Fruit fly (Drosophila melanogaster) Kc167 (cell line): ENCODE data around the gene GC2.

Experiments used
- Myc ChIP-seq: fragments of >200 bp; optimal IDR thresholded peaks from 2 replicates; lab custom pipeline; 2017; ENCODE audit warnings: missing external identifiers
- Sin3A ChIP-seq: fragments of >200 bp; optimal IDR thresholded peaks from 2 replicates; lab custom pipeline; 2018; ENCODE audit warnings: missing external identifiers
- h ChIP-seq: fragments of >200 bp; optimal IDR thresholded peaks from 3 replicates; lab custom pipeline; 2018; ENCODE audit warnings: missing external identifiers
- insv ChIP-seq: fragments of >200 bp; optimal IDR thresholded peaks from 3 replicates; lab custom pipeline; 2018; ENCODE audit warnings: missing external identifiers
- psq ChIP-seq: fragments of >200 bp; optimal IDR thresholded peaks from 2 replicates; lab custom pipeline; 2017; ENCODE audit warnings: missing external identifiers
- ttk ChIP-seq: sonication (Bioruptor generic); optimal IDR thresholded peaks from 2 replicates; lab custom pipeline; 2017; ENCODE audit warnings: missing external identifiers

GC2 gene

dm6 chr3R:11978278-11978677 is 6.8 kb downstream of the GC2 start:
- TF ChIP-seq Sin3A (lab: Kevin White, UChicago), result no peak
- no peak for TF ChIP-seq psq
- TF ChIP-seq insv (lab: Kevin White, UChicago), result no peak
- TF ChIP-seq Myc (lab: Kevin White, UChicago), result no peak

dm6 chr3R:11979879-11980571 is 8.5 kb downstream of the GC2 start, which contains the start of gene CG18547:
TSS of gene CG18547 (minus strand) at chr3R:11980390.
- TF ChIP-seq Sin3A (lab: Kevin White, UChicago) (no peak), ttk (no peak), Myc (lab: Kevin White, UChicago) (no peak)

- TF ChIP-seq insv (lab: Kevin White, UChicago), result no peak
- TF ChIP-seq ttk, result no peak
- no peak for TF ChIP-seq Sin3A (lab: Kevin White, UChicago)
- TF ChIP-seq psq, result no peak
- no peak for TF ChIP-seq Myc (lab: Kevin White, UChicago)
- no peak for TF ChIP-seq h
Observed at dm6 chr3R:11981962-11982361, 10.5 kb downstream of the GC2 start, which contains the start of gene CG12224. TSS of gene CG12224 (minus strand) at chr3R:11982062.

dm6 chr3R:11982547-11982946 is 11.1 kb downstream of the GC2 start:
- TF ChIP-seq h (no peak), psq (no peak), Myc (lab: Kevin White, UChicago) (no peak), insv (lab: Kevin White, UChicago) (no peak), ttk (no peak)

- TF ChIP-seq Myc (lab: Kevin White, UChicago) (no peak), h (no peak), Sin3A (lab: Kevin White, UChicago) (no peak), psq (no peak), insv (lab: Kevin White, UChicago) (no peak), ttk (no peak)
Observed at dm6 chr3R:11984441-11984840, 12.9 kb downstream of the GC2 start, which contains the start of gene CG3397. TSS of gene CG3397 (minus strand) at chr3R:11984541.

dm6 chr3R:11984862-11985261 is 13.4 kb downstream of the GC2 start:
- TF ChIP-seq h, result no peak
- TF ChIP-seq Myc (lab: Kevin White, UChicago), result no peak
- TF ChIP-seq Sin3A (lab: Kevin White, UChicago), result no peak
- no peak for TF ChIP-seq ttk

- TF ChIP-seq Sin3A (lab: Kevin White, UChicago) (no peak), h (no peak), Myc (lab: Kevin White, UChicago) (no peak), insv (lab: Kevin White, UChicago) (no peak), psq (no peak), ttk (no peak)
Observed at dm6 chr3R:11989206-11989605, 17.7 kb downstream of the GC2 start.

dm6 chr3R:11989996-11990395 is 18.5 kb downstream of the GC2 start:
- TF ChIP-seq Myc (lab: Kevin White, UChicago), result no peak
- TF ChIP-seq ttk, result no peak
- no peak for TF ChIP-seq Sin3A (lab: Kevin White, UChicago)
- TF ChIP-seq insv (lab: Kevin White, UChicago), result no peak
- no peak for TF ChIP-seq psq
- TF ChIP-seq h, result no peak

dm6 chr3R:11991538-11992164 is 20.2 kb downstream of the GC2 start:
- TF ChIP-seq psq (no peak), ttk (no peak), h (no peak), Myc (lab: Kevin White, UChicago) (no peak), Sin3A (lab: Kevin White, UChicago) (no peak), insv (lab: Kevin White, UChicago) (no peak)

dm6 chr3R:11992934-11993670 is 21.6 kb downstream of the GC2 start, which contains the start of gene mfas:
TSS of gene mfas (minus strand) at chr3R:11993315.
- TF ChIP-seq insv (lab: Kevin White, UChicago) (no peak), Myc (lab: Kevin White, UChicago) (no peak), h (no peak), psq (no peak), Sin3A (lab: Kevin White, UChicago) (no peak), ttk (no peak)

- TF ChIP-seq psq, result no peak
- TF ChIP-seq insv (lab: Kevin White, UChicago), result no peak
- no peak for TF ChIP-seq Sin3A (lab: Kevin White, UChicago)
- no peak for TF ChIP-seq Myc (lab: Kevin White, UChicago)
- no peak for TF ChIP-seq h
- TF ChIP-seq ttk, result no peak
Observed at dm6 chr3R:11998130-11998529, 26.6 kb downstream of the GC2 start.

- TF ChIP-seq Sin3A (lab: Kevin White, UChicago) (no peak), h (no peak), ttk (no peak)
Observed at dm6 chr3R:11999074-11999473, 27.6 kb downstream of the GC2 start, which contains the start of gene Ect3. TSS of gene Ect3 (plus strand) at chr3R:11999278.

dm6 chr3R:12005417-12005816 is 33.9 kb downstream of the GC2 start, which contains the start of gene Tk:
TSS of gene Tk (minus strand) at chr3R:12005473.
- TF ChIP-seq ttk (no peak), insv (lab: Kevin White, UChicago) (no peak), psq (no peak), h (no peak), Myc (lab: Kevin White, UChicago) (no peak), Sin3A (lab: Kevin White, UChicago) (no peak)
